Worm (Caenorhabditis elegans) whole organism, L1 larva: Measurements from ENCODE around the gene nspb-9.

Experiments
- aly-2 ChIP-seq: fragments of 150-350 bp; optimal IDR thresholded peaks from 2 replicates; lab custom pipeline; 2014; ENCODE audit warnings: missing biosample characterization, missing genetic modification characterization
- blmp-1 ChIP-seq: fragments of 150-350 bp; optimal IDR thresholded peaks from 2 replicates; lab custom pipeline; 2014; ENCODE audit warnings: missing biosample characterization, missing genetic modification characterization
- ces-1 ChIP-seq: fragments of 150-350 bp; optimal IDR thresholded peaks from 2 replicates; lab custom pipeline; 2014; ENCODE audit warnings: missing biosample characterization, missing genetic modification reagents, missing genetic modification characterization
- fos-1 ChIP-seq: fragments of 150-350 bp; optimal IDR thresholded peaks from 2 replicates; lab custom pipeline; 2014; ENCODE audit warnings: missing biosample characterization, missing genetic modification characterization
- isw-1 ChIP-seq: fragments of 200-800 bp; sonication (Bioruptor generic); IDR thresholded peaks from 2 replicates; pipeline ENCODE4 v1.3.6; 2022; ENCODE audit warnings: missing genetic modification characterization, missing compliant biosample characterization
- lin-13 ChIP-seq: fragments of 150-350 bp; optimal IDR thresholded peaks from 2 replicates; lab custom pipeline; 2014; ENCODE audit warnings: missing biosample characterization, missing genetic modification reagents, missing genetic modification characterization
- nhr-11 ChIP-seq: fragments of 150-350 bp; optimal IDR thresholded peaks from 2 replicates; lab custom pipeline; 2014; ENCODE audit warnings: missing biosample characterization, missing genetic modification characterization
- nhr-47 ChIP-seq: sonication (generic microtip); optimal IDR thresholded peaks from 2 replicates; lab custom pipeline; 2016; ENCODE audit warnings: mild to moderate bottlenecking, missing genetic modification characterization, moderate library complexity, missing compliant biosample characterization
- pag-3 ChIP-seq: sonication (generic microtip); optimal IDR thresholded peaks from 2 replicates; lab custom pipeline; 2017; ENCODE audit warnings: missing genetic modification characterization, mild to moderate bottlenecking, missing compliant biosample characterization, antibody characterized with exemption, borderline replicate concordance; ENCODE audit not compliant: insufficient read depth
- pqm-1 ChIP-seq: sonication (generic microtip); optimal IDR thresholded peaks from 3 replicates; lab custom pipeline; 2017; ENCODE audit warnings: missing biosample characterization, missing genetic modification characterization
- skn-1 ChIP-seq: fragments of 150-350 bp; optimal IDR thresholded peaks from 2 replicates; lab custom pipeline; 2014; ENCODE audit warnings: missing biosample characterization, missing genetic modification characterization
- snpc-4 ChIP-seq: fragments of 150-350 bp; optimal IDR thresholded peaks from 2 replicates; lab custom pipeline; 2014; ENCODE audit warnings: missing biosample characterization, missing genetic modification characterization
- vab-15 ChIP-seq: sonication (generic microtip); optimal IDR thresholded peaks from 2 replicates; lab custom pipeline; 2017; ENCODE audit warnings: missing genotype, mild to moderate bottlenecking, missing genetic modification characterization, missing compliant biosample characterization

ce11 chrII:14567811-14568210 is 12.8 kb upstream of the nspb-9 start:
- TF ChIP-seq nhr-11 (tag; lab: Kevin White, UChicago) (no peak), blmp-1 (tag; lab: Kevin White, UChicago) (peak; percentile 66), nhr-47 (tag; lab: Kevin White, UChicago) (no peak), snpc-4 (tag; lab: Kevin White, UChicago) (no peak), skn-1 (no peak), vab-15 (tag; lab: Kevin White, UChicago) (no peak), pag-3 (tag; lab: Kevin White, UChicago) (no peak), aly-2 (tag; lab: Kevin White, UChicago) (no peak), isw-1 (GFP tag; lab: Robert Waterston, UW) (no peak), fos-1 (tag; lab: Kevin White, UChicago) (no peak), ces-1 (GFP tag; lab: Kevin White, UChicago) (no peak), lin-13 (GFP tag; lab: Kevin White, UChicago) (no peak), pqm-1 (tag; lab: Kevin White, UChicago) (no peak)
